Worm (Caenorhabditis elegans) whole organism, early embryonic: ENCODE results near the gene F52G3.7.

Source experiments
- ama-1 ChIP-seq: fragments of 150-350 bp; optimal IDR thresholded peaks from 2 replicates; lab custom pipeline; 2014
- ceh-36 ChIP-seq: sonication (generic microtip); optimal IDR thresholded peaks from 2 replicates; lab custom pipeline; 2016; ENCODE audit warnings: missing genetic modification characterization, inconsistent platforms, missing compliant biosample characterization
- flt-1 ChIP-seq: fragments of 200-800 bp; sonication (Bioruptor generic); IDR thresholded peaks from 2 replicates; pipeline ENCODE4 v1.3.6; 2022; ENCODE audit warnings: missing genetic modification characterization, missing compliant biosample characterization

DNA sequence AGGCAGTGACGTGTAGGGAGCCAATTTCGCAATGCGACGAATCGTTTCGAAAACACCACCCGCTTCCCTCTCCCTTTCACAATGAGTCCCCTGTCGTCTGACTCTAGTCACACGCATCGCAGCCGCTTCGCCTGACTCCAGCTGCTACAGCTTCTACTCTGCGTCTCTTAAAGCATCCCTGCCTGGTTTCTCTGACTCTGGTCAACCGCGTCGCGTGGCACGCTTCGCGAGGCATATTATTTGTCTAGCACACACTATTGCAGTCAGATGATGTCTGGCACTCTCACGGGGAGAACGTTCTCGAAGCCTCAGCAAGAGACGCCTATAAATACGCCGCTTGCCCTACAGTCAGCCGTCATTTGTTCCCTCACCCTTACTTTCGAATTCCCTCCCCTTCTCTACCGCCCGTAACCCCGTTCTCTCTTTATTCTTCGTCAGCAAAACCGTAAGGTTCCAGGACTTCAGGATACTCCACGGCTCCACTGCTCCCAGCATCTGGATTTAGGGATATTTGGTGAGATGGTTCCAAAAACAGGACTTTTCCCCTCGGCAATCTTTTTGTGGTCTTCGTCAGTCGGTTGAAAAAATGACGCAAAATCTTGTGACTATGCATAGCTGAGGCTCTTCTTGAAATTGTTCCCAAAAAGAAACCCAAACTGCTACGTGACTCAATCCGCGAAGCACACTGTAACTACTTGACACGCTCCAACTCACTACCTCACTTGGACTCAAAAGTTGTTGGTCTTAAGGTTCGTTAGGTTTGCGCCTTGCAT is 34.0 kb upstream of the F52G3.7 start:
- TF ChIP-seq ceh-36 (tag; lab: Kevin White, UChicago) (peak; percentile 78), flt-1 (GFP tag; lab: Robert Waterston, UW) (peak; percentile 55), ama-1 (peak; percentile 99)
